Worm (Caenorhabditis elegans) whole organism, young adult: Measurements from ENCODE around the gene nhr-4.

Source experiments
- B0336.3 ChIP-seq: fragments of 200-800 bp; sonication (Bioruptor generic); IDR thresholded peaks from 2 replicates; pipeline ENCODE4 v1.3.6; 2022; ENCODE audit warnings: missing genetic modification characterization, missing compliant biosample characterization
- F10E7.11 ChIP-seq: sonication (generic microtip); optimal IDR thresholded peaks from 2 replicates; lab custom pipeline; 2017; ENCODE audit warnings: mild to moderate bottlenecking, missing genetic modification characterization, moderate library complexity, missing compliant biosample characterization
- F22D6.2 ChIP-seq: sonication (generic microtip); optimal IDR thresholded peaks from 2 replicates; lab custom pipeline; 2016; ENCODE audit warnings: mild to moderate bottlenecking, missing genetic modification characterization, missing compliant biosample characterization
- F37B4.10 ChIP-seq: fragments of 200-800 bp; sonication (Bioruptor generic); IDR thresholded peaks from 2 replicates; pipeline ENCODE4 v1.3.6; 2022; ENCODE audit warnings: missing genetic modification characterization, missing compliant biosample characterization
- Y53G8AR.9 ChIP-seq: fragments of 200-800 bp; sonication (Bioruptor generic); conservative IDR thresholded peaks from 2 replicates; pipeline ENCODE4 v1.3.6; 2022; ENCODE audit warnings: missing genetic modification reagents, missing genetic modification characterization, missing compliant biosample characterization
- Y79H2A.3 ChIP-seq: fragments of 200-800 bp; sonication (Bioruptor generic); conservative IDR thresholded peaks from 2 replicates; pipeline ENCODE4 v1.3.6; 2022; ENCODE audit warnings: missing genetic modification reagents, missing genetic modification characterization, missing compliant biosample characterization
- Y95B8A.8 ChIP-seq: fragments of 200-800 bp; sonication (Bioruptor generic); IDR thresholded peaks from 2 replicates; pipeline ENCODE4 v1.3.6; 2022; ENCODE audit warnings: missing genetic modification reagents, missing genetic modification characterization, missing compliant biosample characterization
- ZK185.1 ChIP-seq: sonication (generic microtip); optimal IDR thresholded peaks from 2 replicates; lab custom pipeline; 2016; ENCODE audit warnings: mild to moderate bottlenecking, missing genetic modification characterization, missing compliant biosample characterization; ENCODE audit not compliant: poor library complexity, severe bottlenecking
- ama-1 ChIP-seq, 3 experiments: fragments of 150-350 bp in 1 of 3; sonication (generic microtip) in 2 of 3; optimal IDR thresholded peaks; 2 replicates each; lab custom pipeline; 2014 to 2018; ENCODE audit warnings: missing biosample characterization in 2 of 3, missing genetic modification characterization in 2 of 3, missing genetic modification reagents in 2 of 3
- aptf-2 ChIP-seq: fragments of 200-800 bp; sonication (Bioruptor generic); conservative IDR thresholded peaks from 2 replicates; pipeline ENCODE4 v1.3.6; 2022; ENCODE audit warnings: missing genetic modification reagents, missing genetic modification characterization, missing compliant biosample characterization
- attf-3 ChIP-seq: fragments of 200-800 bp; sonication (Bioruptor generic); conservative IDR thresholded peaks from 2 replicates; pipeline ENCODE4 v1.3.6; 2022; ENCODE audit warnings: missing genetic modification reagents, missing genetic modification characterization, missing compliant biosample characterization
- attf-5 ChIP-seq: fragments of 200-800 bp; sonication (Bioruptor generic); optimal IDR thresholded peaks from 2 replicates; lab custom pipeline; 2018; ENCODE audit warnings: mild to moderate bottlenecking, missing genetic modification characterization, missing compliant biosample characterization
- cebp-2 ChIP-seq: fragments of 200-800 bp; sonication (Bioruptor generic); IDR thresholded peaks from 2 replicates; pipeline ENCODE4 v1.3.6; 2022; ENCODE audit warnings: missing genetic modification characterization, missing compliant biosample characterization
- ceh-100 ChIP-seq: fragments of 200-800 bp; sonication (Bioruptor generic); IDR thresholded peaks from 2 replicates; pipeline ENCODE4 v1.3.6; 2022; ENCODE audit warnings: missing genetic modification reagents, missing genetic modification characterization, missing compliant biosample characterization
- ceh-91 ChIP-seq: fragments of 200-800 bp; sonication (Bioruptor generic); IDR thresholded peaks from 2 replicates; pipeline ENCODE4 v1.3.6; 2022; ENCODE audit warnings: missing genetic modification reagents, missing genetic modification characterization, missing compliant biosample characterization
- die-1 ChIP-seq: sonication (generic microtip); optimal IDR thresholded peaks from 2 replicates; lab custom pipeline; 2016; ENCODE audit warnings: missing genotype, mild to moderate bottlenecking, missing genetic modification characterization, missing compliant biosample characterization
- ekl-4 ChIP-seq: fragments of 200-800 bp; sonication (Bioruptor generic); IDR thresholded peaks from 2 replicates; pipeline ENCODE4 v1.3.6; 2022; ENCODE audit warnings: missing genetic modification reagents, missing genetic modification characterization, missing compliant biosample characterization
- ets-4 ChIP-seq: fragments of 200-800 bp; sonication (Bioruptor generic); optimal IDR thresholded peaks from 2 replicates; lab custom pipeline; 2018; ENCODE audit warnings: mild to moderate bottlenecking, missing genetic modification characterization, missing compliant biosample characterization
- gei-17 ChIP-seq: fragments of 200-800 bp; sonication (Bioruptor generic); optimal IDR thresholded peaks from 2 replicates; lab custom pipeline; 2018; ENCODE audit warnings: mild to moderate bottlenecking, missing genetic modification characterization, missing compliant biosample characterization
- hlh-12 ChIP-seq: sonication (generic microtip); optimal IDR thresholded peaks from 2 replicates; lab custom pipeline; 2016; ENCODE audit warnings: missing genetic modification characterization, missing compliant biosample characterization
- hlh-26 ChIP-seq: fragments of 200-800 bp; sonication (Bioruptor generic); conservative IDR thresholded peaks from 2 replicates; pipeline ENCODE4 v1.3.6; 2022; ENCODE audit warnings: missing genetic modification reagents, missing genetic modification characterization, missing compliant biosample characterization
- hsf-1 ChIP-seq: fragments of 200-800 bp; sonication (Bioruptor generic); IDR thresholded peaks from 2 replicates; pipeline ENCODE4 v1.3.6; 2022; ENCODE audit warnings: missing genetic modification reagents, missing genetic modification characterization, missing compliant biosample characterization
- let-526 ChIP-seq: fragments of 200-800 bp; sonication (Bioruptor generic); IDR thresholded peaks from 2 replicates; pipeline ENCODE4 v1.3.6; 2022; ENCODE audit warnings: missing genetic modification reagents, missing genetic modification characterization, missing compliant biosample characterization
- lin-35 ChIP-seq, 3 experiments: fragments of 150-350 bp in 2 of 3; sonication (generic microtip) in 1 of 3; optimal IDR thresholded peaks; 2 replicates each; lab custom pipeline; 2014 to 2018; ENCODE audit warnings: missing biosample characterization in 3 of 3, missing genetic modification characterization in 3 of 3, missing genetic modification reagents in 3 of 3
- lir-1 ChIP-seq: fragments of 200-800 bp; sonication (Bioruptor generic); conservative IDR thresholded peaks from 2 replicates; pipeline ENCODE4 v1.3.6; 2022; ENCODE audit warnings: missing genetic modification reagents, missing genetic modification characterization, missing compliant biosample characterization
- lsl-1 ChIP-seq: fragments of 200-800 bp; sonication (Bioruptor generic); optimal IDR thresholded peaks from 2 replicates; lab custom pipeline; 2018; ENCODE audit warnings: mild to moderate bottlenecking, missing genetic modification characterization, moderate library complexity, missing compliant biosample characterization
- madf-10 ChIP-seq: sonication (generic microtip); optimal IDR thresholded peaks from 2 replicates; lab custom pipeline; 2016; ENCODE audit warnings: mild to moderate bottlenecking, missing genetic modification characterization, missing compliant biosample characterization
- madf-6 ChIP-seq: fragments of 200-800 bp; sonication (Bioruptor generic); IDR thresholded peaks from 2 replicates; pipeline ENCODE4 v1.3.6; 2022; ENCODE audit warnings: missing genetic modification reagents, missing genetic modification characterization, missing compliant biosample characterization
- nhr-120 ChIP-seq: fragments of 200-800 bp; sonication (Bioruptor generic); IDR thresholded peaks from 2 replicates; pipeline ENCODE4 v1.3.6; 2022; ENCODE audit warnings: missing genetic modification characterization, missing compliant biosample characterization
- nhr-179 ChIP-seq: sonication (generic microtip); optimal IDR thresholded peaks from 2 replicates; lab custom pipeline; 2016; ENCODE audit warnings: mild to moderate bottlenecking, missing genetic modification characterization, missing compliant biosample characterization
- pha-4 ChIP-seq: fragments of 150-350 bp; sonication (generic microtip); optimal IDR thresholded peaks from 2 replicates; lab custom pipeline; 2014; ENCODE audit warnings: missing biosample characterization, missing genetic modification reagents, missing genetic modification characterization
- rec-8 ChIP-seq, 2 experiments: sonication (generic microtip); optimal IDR thresholded peaks; 2 replicates each; lab custom pipeline; 2016; ENCODE audit warnings: mild to moderate bottlenecking in 2 of 2, missing genetic modification characterization in 2 of 2, missing genetic modification reagents in 2 of 2, missing genotype in 2 of 2, missing biosample characterization in 1 of 2, missing compliant biosample characterization in 1 of 2, moderate library complexity in 1 of 2
- rpc-1 ChIP-seq, 2 experiments: fragments of 150-350 bp in 1 of 2; sonication (generic microtip) in 1 of 2; optimal IDR thresholded peaks; 2 replicates each; lab custom pipeline; 2014 to 2018; ENCODE audit warnings: missing biosample characterization in 1 of 2, missing genetic modification characterization in 1 of 2, missing genetic modification reagents in 1 of 2, missing genotype in 1 of 2
- sdz-38 ChIP-seq: sonication (generic microtip); optimal IDR thresholded peaks from 2 replicates; lab custom pipeline; 2016; ENCODE audit warnings: missing genotype, missing genetic modification characterization, missing compliant biosample characterization
- snpc-4 ChIP-seq, 5 experiments: fragments of 150-350 bp in 1 of 5; sonication (generic microtip) in 4 of 5; optimal IDR thresholded peaks; 2 replicates each; lab custom pipeline; 2014 to 2018; ENCODE audit warnings: missing genetic modification characterization in 5 of 5, missing biosample characterization in 3 of 5, antibody characterized with exemption in 2 of 5, mild to moderate bottlenecking in 2 of 5, missing compliant biosample characterization in 2 of 5, missing genotype in 2 of 5, moderate library complexity in 2 of 5, missing genetic modification reagents in 1 of 5
- sptf-2 ChIP-seq: fragments of 200-800 bp; sonication (Bioruptor generic); optimal IDR thresholded peaks from 2 replicates; lab custom pipeline; 2018; ENCODE audit warnings: mild to moderate bottlenecking, missing genetic modification characterization, missing compliant biosample characterization
- unc-130 ChIP-seq: sonication (generic microtip); optimal IDR thresholded peaks from 2 replicates; lab custom pipeline; 2016; ENCODE audit warnings: missing genetic modification reagents, missing genetic modification characterization, missing compliant biosample characterization
- zim-3 ChIP-seq: sonication (generic microtip); optimal IDR thresholded peaks from 2 replicates; lab custom pipeline; 2017; ENCODE audit warnings: mild to moderate bottlenecking, missing genetic modification characterization, moderate library complexity, missing compliant biosample characterization
- ztf-18 ChIP-seq: sonication (generic microtip); optimal IDR thresholded peaks from 2 replicates; lab custom pipeline; 2016; ENCODE audit warnings: missing genotype, mild to moderate bottlenecking, missing genetic modification characterization, missing compliant biosample characterization
- ztf-22 ChIP-seq: fragments of 200-800 bp; sonication (Bioruptor generic); optimal IDR thresholded peaks from 2 replicates; lab custom pipeline; 2018; ENCODE audit warnings: mild to moderate bottlenecking, missing genetic modification characterization, moderate library complexity, missing compliant biosample characterization
- ztf-25 ChIP-seq: fragments of 200-800 bp; sonication (Bioruptor generic); IDR thresholded peaks from 2 replicates; pipeline ENCODE4 v1.3.6; 2022; ENCODE audit warnings: missing genetic modification reagents, missing genetic modification characterization, missing compliant biosample characterization

nhr-4 gene

DNA sequence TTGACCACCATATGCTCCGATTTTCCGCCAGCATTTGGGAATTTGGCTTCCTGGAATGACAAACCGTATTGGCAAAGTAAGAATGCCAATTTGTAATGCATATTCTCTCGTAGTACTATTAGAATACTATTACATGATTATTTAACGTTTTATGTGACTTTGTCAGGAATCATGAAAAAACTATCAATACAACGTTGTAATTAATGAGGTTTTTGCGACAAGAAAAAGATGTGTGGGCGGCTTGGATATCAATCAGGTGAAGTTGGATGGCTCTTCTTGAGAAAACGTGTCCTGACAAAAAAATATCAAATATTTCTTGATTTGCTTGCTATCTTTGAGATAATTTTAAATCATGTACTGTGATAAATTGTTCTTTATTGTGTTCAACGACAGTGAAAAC, 31.1 kb upstream of the nhr-4 start, which contains the start of gene K07F5.7:
K07F5.7 (minus strand) TSS at position 101 of the 400 bp plus-strand sequence.
- no peak for TF ChIP-seq ceh-91 (GFP tag; lab: Robert Waterston, UW)
- no peak for TF ChIP-seq madf-6 (GFP tag; lab: Robert Waterston, UW)
- no peak for TF ChIP-seq ZK185.1 (tag; lab: Kevin White, UChicago)
- no peak for TF ChIP-seq ztf-18 (tag; lab: Kevin White, UChicago)
- no peak for TF ChIP-seq zim-3 (tag; lab: Kevin White, UChicago)
- no peak for TF ChIP-seq unc-130 (GFP tag; lab: Kevin White, UChicago)
- TF ChIP-seq ztf-22 (GFP tag; lab: Kevin White, UChicago), result no peak
- TF ChIP-seq hlh-12 (tag; lab: Kevin White, UChicago), result no peak
- no peak for TF ChIP-seq Y95B8A.8 (GFP tag; lab: Robert Waterston, UW)
- TF ChIP-seq aptf-2 (GFP tag; lab: Robert Waterston, UW), result no peak
- no peak for TF ChIP-seq rec-8 (tag; optimal IDR thresholded peaks at IDR 0.05; lab: Kevin White, UChicago)
- no peak for TF ChIP-seq ztf-25 (GFP tag; lab: Robert Waterston, UW)
- no peak for TF ChIP-seq die-1
- no peak for TF ChIP-seq nhr-120 (GFP tag; lab: Robert Waterston, UW)
- no peak for TF ChIP-seq Y79H2A.3 (GFP tag; lab: Robert Waterston, UW)
- TF ChIP-seq let-526 (GFP tag; lab: Robert Waterston, UW), result no peak
- no peak for TF ChIP-seq madf-10

DNA sequence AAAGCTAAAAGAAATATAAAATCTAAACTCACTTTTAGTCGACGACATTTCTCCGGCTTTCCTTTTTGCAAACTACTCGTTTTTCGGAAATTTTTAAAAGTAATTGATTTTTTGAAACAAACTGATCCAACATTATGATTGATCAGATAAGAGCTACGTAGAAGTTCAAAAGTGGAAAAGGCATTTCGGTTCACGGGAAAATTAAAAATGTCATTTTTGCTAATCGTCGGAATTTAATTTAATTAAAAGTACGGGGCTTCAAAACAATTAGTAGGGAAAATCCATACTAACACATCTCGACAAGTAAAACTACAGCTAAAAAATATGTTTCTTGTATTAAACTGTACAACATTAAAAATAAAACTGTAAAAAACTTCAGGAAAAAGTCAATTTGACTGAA, 29.5 kb upstream of the nhr-4 start, which contains the start of gene K07F5.8:
K07F5.8 (minus strand) TSS at position 101 of the 400 bp plus-strand sequence.
- TF ChIP-seq attf-5 (GFP tag; lab: Kevin White, UChicago), result no peak

DNA sequence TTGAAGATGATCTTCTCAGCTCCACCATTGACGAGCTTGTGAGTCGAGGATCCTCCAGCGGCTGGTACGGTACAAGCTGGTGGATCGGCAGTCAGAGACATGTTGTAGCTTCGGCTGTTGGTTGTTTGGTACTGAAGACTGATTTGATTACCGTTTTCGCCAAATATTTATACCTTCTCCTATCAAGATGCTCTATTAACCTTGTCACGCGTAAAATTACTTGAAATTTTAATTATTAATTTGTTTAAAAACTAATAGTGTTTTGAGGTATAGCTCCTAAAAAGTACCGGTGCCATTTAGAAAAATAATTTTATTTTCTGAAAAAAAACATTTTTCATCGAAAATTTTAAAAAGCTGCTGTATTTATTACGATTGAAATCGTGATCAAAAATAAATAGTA, 28.2 kb upstream of the nhr-4 start, which contains the start of gene ssp-10:
ssp-10 (minus strand) TSS at position 101 of the 400 bp plus-strand sequence.
- no peak for TF ChIP-seq ceh-100
- TF ChIP-seq pha-4 (tag; lab: Kevin White, UChicago), result no peak
- no peak for TF ChIP-seq nhr-179 (tag; lab: Kevin White, UChicago)
- no peak for TF ChIP-seq cebp-2 (GFP tag; lab: Robert Waterston, UW)
- no peak for TF ChIP-seq sdz-38 (tag; lab: Kevin White, UChicago)
- no peak for TF ChIP-seq attf-3
- TF ChIP-seq ztf-25 (GFP tag; lab: Robert Waterston, UW), result no peak
- no peak for TF ChIP-seq ztf-22 (GFP tag; lab: Kevin White, UChicago)
- no peak for TF ChIP-seq lsl-1
- TF ChIP-seq F10E7.11 (tag; lab: Kevin White, UChicago), result no peak
- TF ChIP-seq hlh-26 (GFP tag; lab: Robert Waterston, UW), result no peak
- no peak for TF ChIP-seq ama-1 (optimal IDR thresholded peaks at IDR 0.05; lab: Kevin White, UChicago)
- TF ChIP-seq ama-1 (GFP tag; optimal IDR thresholded peaks at IDR 0.05; lab: Kevin White, UChicago), result no peak
- no peak for TF ChIP-seq hsf-1 (GFP tag; lab: Robert Waterston, UW)
- TF ChIP-seq gei-17, result no peak
- TF ChIP-seq B0336.3 (GFP tag; lab: Robert Waterston, UW), result no peak

DNA sequence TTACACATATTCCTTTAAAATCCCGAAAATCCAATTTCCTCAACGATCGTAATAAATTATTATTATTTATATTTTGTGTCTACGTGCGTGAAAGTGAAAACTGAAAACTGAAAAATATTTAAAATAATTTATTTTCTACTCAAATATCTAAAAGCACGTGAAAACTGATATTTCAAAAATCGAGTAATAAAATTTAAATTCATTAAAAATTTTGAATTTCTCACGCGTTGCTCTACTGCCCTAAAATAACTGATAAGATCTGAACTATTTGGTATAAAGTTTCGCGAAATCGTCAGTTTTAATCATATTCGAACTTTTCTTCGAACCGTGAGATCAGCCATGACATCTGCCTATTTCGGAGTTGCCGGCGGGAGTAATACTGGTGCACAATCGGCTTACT, 26.9 kb upstream of the nhr-4 start, which contains the start of gene ssq-1:
ssq-1 (plus strand) TSS at position 301 of the 400 bp plus-strand sequence.
- no peak for TF ChIP-seq rpc-1 (optimal IDR thresholded peaks at IDR 0.05; lab: Kevin White, UChicago)
- no peak for TF ChIP-seq rpc-1 (tag; optimal IDR thresholded peaks at IDR 0.05; lab: Kevin White, UChicago)
- TF ChIP-seq madf-10, result no peak
- TF ChIP-seq ztf-18 (tag; lab: Kevin White, UChicago), result no peak
- no peak for TF ChIP-seq Y53G8AR.9 (GFP tag; lab: Robert Waterston, UW)
- TF ChIP-seq F37B4.10, result no peak
- TF ChIP-seq F22D6.2, result no peak
- no peak for TF ChIP-seq lir-1 (GFP tag; lab: Robert Waterston, UW)
- no peak for TF ChIP-seq ets-4 (GFP tag; lab: Kevin White, UChicago)
- no peak for TF ChIP-seq sptf-2 (GFP tag; lab: Kevin White, UChicago)
- TF ChIP-seq cebp-2 (GFP tag; lab: Robert Waterston, UW), result no peak
- TF ChIP-seq ekl-4, result no peak
- no peak for TF ChIP-seq snpc-4 (GFP tag; optimal IDR thresholded peaks at IDR 0.05; lab: Kevin White, UChicago)
- TF ChIP-seq snpc-4 (tag; optimal IDR thresholded peaks at IDR 0.05; lab: Kevin White, UChicago), result no peak
- TF ChIP-seq lin-35 (GFP tag; optimal IDR thresholded peaks at IDR 0.05; lab: Kevin White, UChicago), result no peak
